Fruit fly (Drosophila melanogaster) whole organism, adult: ENCODE data around the gene CG43092.

Source experiments
- CG5204 ChIP-seq: fragments of 200-800 bp; sonication (Bioruptor generic); optimal IDR thresholded peaks from 2 replicates; lab custom pipeline; 2016; ENCODE audit warnings: missing biosample characterization, missing genetic modification characterization
- Hr96 ChIP-seq: fragments of 200-800 bp; sonication (Bioruptor generic); optimal IDR thresholded peaks from 2 replicates; lab custom pipeline; 2016; ENCODE audit warnings: missing biosample characterization, missing genetic modification characterization
- bab1 ChIP-seq: fragments of 200-800 bp; sonication (Bioruptor generic); optimal IDR thresholded peaks from 3 replicates; lab custom pipeline; 2019; ENCODE audit warnings: missing biosample characterization, mild to moderate bottlenecking, missing genetic modification characterization, moderate library complexity
- kay ChIP-seq: fragments of 200-800 bp; sonication (Bioruptor generic); peaks from one replicate; lab custom pipeline; 2016; ENCODE audit warnings: missing biosample characterization, missing genetic modification characterization, borderline replicate concordance

- TF ChIP-seq kay (GFP tag; lab: Kevin White, UChicago) = no peak
- TF ChIP-seq Hr96 (GFP tag; lab: Kevin White, UChicago) = no peak
- no peak for TF ChIP-seq CG5204
- peak; percentile 84 for TF ChIP-seq bab1 (GFP tag; lab: Kevin White, UChicago)
Observed at dm6 chr3R:22747423-22748090, 21.9 kb downstream of the CG43092 start, which contains the start of gene CG17141.
